Fruit fly (Drosophila melanogaster) ovary, adult (tissue): Measurements from ENCODE around the gene CG11334.
A peak's percentile ranks its signal among the peaks of the same experiment; 100 is the strongest.

ENCODE experiments used
- CG17801 ChIP-seq: fragments of 200-800 bp; optimal IDR thresholded peaks from 2 replicates; lab custom pipeline; 2019; ENCODE audit warnings: missing biosample characterization, mild to moderate bottlenecking, missing genetic modification characterization, moderate library complexity; ENCODE audit not compliant: partially characterized antibody

Gene CG11334

DNA sequence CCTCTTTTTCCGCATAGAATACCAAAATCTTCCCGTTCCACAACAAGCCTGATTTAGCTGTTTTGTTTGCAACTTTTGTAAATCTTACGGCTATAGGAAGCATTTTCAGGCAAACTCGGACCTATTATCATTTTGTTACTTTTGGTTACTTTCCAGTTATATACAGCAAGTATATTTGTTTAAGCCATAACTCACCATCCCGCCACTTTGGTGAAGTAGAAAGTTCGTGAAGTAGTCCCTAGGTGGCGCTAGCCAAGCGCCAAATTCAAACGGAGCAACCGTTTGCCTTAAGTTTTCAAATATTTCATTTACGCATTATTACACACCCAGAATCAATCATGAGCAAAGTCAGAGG, at the start of gene CG11334, which contains the start of gene CG11333:
CG11334 (minus strand) TSS at position 26 of the 355 bp plus-strand sequence.
CG11333 (plus strand) TSS at position 290 of the 355 bp plus-strand sequence.
- no peak for TF ChIP-seq CG17801

dm6 chr3R:31512040-31512439, 49.2 kb upstream of the CG11334 start:
- TF ChIP-seq CG17801, result no peak

dm6 chr3R:31505254-31505689, 42.4 kb upstream of the CG11334 start:
- no peak for TF ChIP-seq CG17801

- no peak for TF ChIP-seq CG17801
These were observed 42.0 kb upstream of the CG11334 start for dm6 chr3R:31504731-31505252.

- TF ChIP-seq CG17801, result no peak
These were observed 40.8 kb upstream of the CG11334 start for dm6 chr3R:31503665-31504064.

dm6 chr3R:31499114-31499513, 36.3 kb upstream of the CG11334 start, which contains the start of gene mey:
Gene mey (plus strand): TSS chr3R:31499235.
- TF ChIP-seq CG17801, result no peak

DNA sequence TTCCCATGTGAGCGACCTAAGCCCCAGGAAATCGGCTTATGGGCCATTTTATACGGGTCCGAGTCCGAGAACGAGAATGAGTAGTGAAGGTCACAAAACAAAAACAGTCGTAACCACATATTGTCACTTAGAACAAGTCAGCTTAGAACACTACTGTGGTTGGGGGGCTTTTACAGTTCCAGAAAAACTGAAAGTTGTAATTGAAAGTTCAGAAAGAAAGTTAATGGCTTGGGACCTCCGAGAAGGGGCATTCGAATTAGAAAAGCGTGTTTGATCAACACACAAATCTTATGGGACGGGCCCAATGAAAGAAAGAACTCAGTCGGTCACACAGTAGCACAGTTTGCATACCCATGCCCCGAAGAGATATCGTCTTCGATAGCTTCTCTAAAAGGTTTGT, 20.2 kb upstream of the CG11334 start:
- no peak for TF ChIP-seq CG17801

- TF ChIP-seq CG17801, result no peak
These were observed 19.3 kb upstream of the CG11334 start for dm6 chr3R:31482117-31482516.

DNA sequence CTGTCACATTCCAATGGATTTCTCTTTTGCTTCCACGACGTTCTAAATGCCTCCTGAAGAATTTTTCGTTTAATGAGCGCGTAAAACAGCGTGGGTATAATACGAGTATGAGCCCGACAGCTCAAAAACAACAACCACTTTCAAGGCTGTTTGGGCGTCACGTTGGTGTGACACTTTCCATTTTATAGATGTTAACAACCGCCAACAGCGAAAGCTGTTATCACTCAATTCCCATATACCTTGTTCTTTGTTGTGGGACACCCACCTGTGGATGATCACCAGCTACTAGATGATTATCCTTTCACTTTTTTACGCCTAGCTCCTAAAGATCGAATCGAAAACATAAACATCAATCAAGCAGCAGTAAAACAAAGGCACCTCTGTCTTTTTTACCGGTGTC, 14.3 kb upstream of the CG11334 start:
- TF ChIP-seq CG17801, result no peak

DNA sequence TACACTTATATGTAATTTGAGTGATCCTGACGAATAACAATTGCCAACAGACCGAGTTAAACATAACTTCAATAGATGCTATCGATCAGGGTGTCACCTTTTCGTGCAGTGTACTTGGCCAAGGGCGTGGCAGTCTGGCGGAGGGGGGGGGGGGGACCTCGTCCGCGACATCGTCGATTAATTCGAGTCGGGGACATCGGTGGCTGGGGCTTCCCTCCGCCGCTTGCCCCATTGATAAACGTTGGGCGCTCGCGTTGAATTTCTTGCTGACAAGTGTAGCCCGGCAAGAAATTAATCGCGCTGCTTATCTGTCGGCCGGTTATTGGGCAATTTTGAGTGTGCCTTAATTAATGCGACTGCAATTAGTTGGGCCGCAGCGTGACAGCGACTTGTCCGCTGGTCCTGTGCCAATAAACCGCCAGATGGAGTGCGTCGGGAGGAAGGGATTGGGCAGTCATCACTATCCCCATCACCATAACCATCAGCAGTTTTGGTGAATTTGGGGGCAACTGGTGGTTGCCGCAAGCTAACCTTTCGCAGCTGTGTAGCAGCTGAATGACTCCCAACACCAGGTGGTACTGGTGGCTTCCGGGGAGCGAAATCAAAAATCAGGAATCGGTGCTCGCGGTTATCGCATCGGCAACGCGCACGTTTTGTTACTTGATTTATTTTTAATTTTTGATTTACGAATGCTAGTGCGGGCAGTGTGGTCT, 382 bp downstream of the CG11334 start:
- no peak for TF ChIP-seq CG17801

- no peak for TF ChIP-seq CG17801
These were observed 1.6 kb downstream of the CG11334 start for dm6 chr3R:31461281-31461680.

DNA sequence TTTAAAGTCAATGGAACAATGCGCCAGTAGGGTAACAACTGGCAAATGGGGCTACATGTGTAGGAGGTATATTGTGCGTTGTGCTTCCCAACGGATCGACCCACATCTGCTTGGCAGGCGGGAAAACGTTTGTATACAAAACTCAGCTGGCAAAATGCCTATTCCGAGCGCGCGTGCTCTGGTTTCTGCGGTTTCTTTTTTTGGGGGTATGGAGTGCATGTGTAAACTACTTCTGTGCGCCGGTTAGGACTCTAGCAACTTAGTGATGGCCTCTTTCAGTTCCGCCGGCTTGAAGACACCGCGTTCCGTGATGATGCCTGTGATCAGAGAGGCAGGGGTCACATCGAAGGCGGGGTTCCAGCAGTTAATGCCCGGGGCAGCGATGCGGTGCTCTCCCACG, 3.1 kb downstream of the CG11334 start, which contains the start of gene Loxl1:
Loxl1 (minus strand) TSS at position 101 of the 400 bp plus-strand sequence.
- no peak for TF ChIP-seq CG17801

dm6 chr3R:31457997-31458467, 4.8 kb downstream of the CG11334 start:
- TF ChIP-seq CG17801, result peak; percentile 13

DNA sequence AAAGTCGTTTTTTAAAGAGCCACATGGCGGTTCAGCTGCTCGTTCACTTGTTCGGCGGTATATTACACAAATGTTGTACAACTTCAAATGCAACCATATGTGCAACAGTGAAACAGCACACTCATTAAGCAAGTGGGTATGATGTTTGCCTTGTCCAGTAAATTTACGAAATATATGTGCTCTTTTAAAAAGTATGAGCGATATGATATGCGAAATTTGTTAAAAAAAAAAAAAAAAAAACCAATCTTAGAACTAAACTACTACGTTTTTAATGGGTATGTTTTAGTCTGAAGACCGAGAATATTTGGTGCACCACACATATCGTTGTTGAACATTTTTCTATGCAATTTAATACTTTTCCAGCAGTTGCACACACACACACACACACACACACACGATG, 19.4 kb downstream of the CG11334 start:
- TF ChIP-seq CG17801, result peak; percentile 10

dm6 chr3R:31443023-31443422, 19.8 kb downstream of the CG11334 start:
- no peak for TF ChIP-seq CG17801

dm6 chr3R:31440561-31440960, 22.3 kb downstream of the CG11334 start:
- TF ChIP-seq CG17801, result no peak

DNA sequence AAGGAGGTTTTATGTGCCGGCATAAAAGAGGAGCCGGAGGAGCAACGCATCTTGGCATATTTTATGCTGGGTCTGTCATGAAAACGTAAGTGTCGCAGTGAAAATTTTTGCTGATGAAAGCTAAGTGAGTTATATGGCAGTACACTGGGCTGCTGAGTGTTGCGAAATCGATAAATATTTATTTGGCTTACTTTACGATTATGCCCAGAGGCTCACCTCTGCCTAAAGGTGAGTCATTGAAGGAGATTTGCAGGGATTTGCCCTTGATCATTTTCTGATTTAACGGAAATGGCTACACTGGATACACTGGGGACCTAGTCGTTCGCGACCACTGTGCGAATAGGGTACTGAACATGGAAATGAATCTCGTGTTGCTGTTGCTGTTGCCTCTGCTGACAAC, 22.9 kb downstream of the CG11334 start:
- TF ChIP-seq CG17801, result no peak

DNA sequence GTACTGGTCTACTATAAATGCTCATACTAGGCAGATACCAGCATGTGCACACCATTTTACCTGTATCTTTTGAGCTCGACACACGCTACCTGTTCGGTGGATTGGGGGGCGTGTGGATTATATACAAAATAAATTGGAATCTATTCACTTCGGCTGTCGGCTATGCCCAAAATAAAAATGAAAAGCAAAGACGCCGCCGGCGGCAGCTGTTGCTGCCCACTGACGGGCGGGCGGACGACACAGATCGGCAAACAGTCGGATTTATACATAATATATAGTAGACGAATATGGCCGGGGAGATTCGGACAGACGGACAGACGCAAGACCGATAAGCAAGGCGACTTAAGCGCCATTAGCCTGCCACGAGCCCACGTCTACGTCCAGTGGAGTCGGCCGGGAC, 24.0 kb downstream of the CG11334 start:
- TF ChIP-seq CG17801, result no peak
